Fruit fly (Drosophila melanogaster): ENCODE data around the gene S-Lap2.

Gene S-Lap2

DNA sequence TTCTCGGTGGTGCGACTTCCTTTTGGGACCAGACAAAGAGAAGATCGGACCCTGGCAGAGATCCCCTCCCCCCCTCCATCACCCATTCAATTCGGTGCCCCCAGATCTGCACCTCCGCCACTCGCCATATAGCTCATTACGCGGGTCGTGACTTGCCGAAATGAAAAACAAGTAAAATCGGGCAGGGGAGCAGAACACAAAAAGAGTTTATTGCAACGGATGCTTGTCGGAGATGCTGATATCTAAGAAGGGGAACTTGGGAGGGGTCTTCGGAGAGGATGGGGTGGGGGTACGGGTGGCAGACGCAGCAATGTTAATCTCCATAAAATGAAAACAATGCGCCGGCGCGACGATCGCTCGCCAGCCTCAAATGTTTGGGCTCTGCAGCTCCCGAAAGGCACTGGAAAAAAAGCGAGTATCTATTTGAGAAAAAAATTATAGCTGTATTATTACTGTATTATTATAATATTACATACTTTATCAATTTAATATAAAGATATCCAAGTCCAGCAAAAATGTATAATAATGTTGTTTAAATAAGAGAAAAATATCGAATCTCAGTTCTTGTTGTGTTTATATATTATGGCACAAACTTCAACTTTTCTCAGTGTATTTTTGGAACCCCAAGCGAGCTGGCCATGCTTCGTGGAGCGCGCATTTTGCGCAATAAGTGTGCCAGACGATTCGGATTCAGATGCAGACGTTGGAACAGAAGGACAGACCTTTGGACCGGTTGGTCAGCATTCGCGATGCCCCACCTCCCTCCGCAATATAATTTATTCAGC lies 48.3 kb downstream of the S-Lap2 start:
- TF ChIP-seq CG1621 (tag; optimal IDR thresholded peaks at IDR 0.05) (peak; percentile 70), CG11902 (GFP tag; optimal IDR thresholded peaks at IDR 0.05) (peak; percentile 78), Sox14 (GFP tag; optimal IDR thresholded peaks at IDR 0.05) (peak; percentile 57), Sox15 (GFP tag; optimal IDR thresholded peaks at IDR 0.05) (peak; percentile 71), CG11294 (GFP tag; IDR thresholded peaks at IDR 0.05) (no peak), Smox (GFP tag; optimal IDR thresholded peaks at IDR 0.05) (peak; percentile 77), CG11762 (GFP tag; optimal IDR thresholded peaks at IDR 0.05; ENCODE audit: insufficient read depth) (peak; percentile 83), spab (GFP tag; optimal IDR thresholded peaks at IDR 0.05) (peak; percentile 90), Hr39 (GFP tag; optimal IDR thresholded peaks at IDR 0.05) (peak; percentile 46), CG32006 (GFP tag; optimal IDR thresholded peaks at IDR 0.05) (peak; percentile 71), fd85E (GFP tag; optimal IDR thresholded peaks at IDR 0.05) (peak; percentile 52), CG6163 (GFP tag; IDR thresholded peaks at IDR 0.05) (peak; percentile 86), pdm3 (GFP tag; optimal IDR thresholded peaks at IDR 0.05) (peak; percentile 64), Hr38 (GFP tag; optimal IDR thresholded peaks at IDR 0.05) (no peak), CG6276 (GFP tag; optimal IDR thresholded peaks at IDR 0.05) (peak; percentile 52), Hr4 (GFP tag; optimal IDR thresholded peaks at IDR 0.05) (peak; percentile 35), CG3919 (GFP tag; optimal IDR thresholded peaks at IDR 0.05) (peak; percentile 89), CG34406 (GFP tag; optimal IDR thresholded peaks at IDR 0.05) (peak; percentile 93), Ets96B (tag; optimal IDR thresholded peaks at IDR 0.05) (peak; percentile 94), eg (GFP tag; IDR thresholded peaks at IDR 0.05) (peak; percentile 73), dac (GFP tag; optimal IDR thresholded peaks at IDR 0.05) (no peak), Ets21C (GFP tag; optimal IDR thresholded peaks at IDR 0.05) (peak; percentile 37), CG6808 (GFP tag; optimal IDR thresholded peaks at IDR 0.05) (peak; percentile 94), Met (GFP tag; optimal IDR thresholded peaks at IDR 0.05) (peak; percentile 84), CG6854 (GFP tag; optimal IDR thresholded peaks at IDR 0.05) (peak; percentile 78), CG6792 (GFP tag; optimal IDR thresholded peaks at IDR 0.05) (peak; percentile 88), Lpt (GFP tag; optimal IDR thresholded peaks at IDR 0.05) (peak; percentile 73), lz (GFP tag; optimal IDR thresholded peaks at IDR 0.05) (peak; percentile 65), svp (GFP tag) (peak; percentile 89), CG15336 (GFP tag; IDR thresholded peaks at IDR 0.05) (peak; percentile 79), CG4318 (GFP tag; optimal IDR thresholded peaks at IDR 0.05) (peak; percentile 53), OdsH (GFP tag; optimal IDR thresholded peaks at IDR 0.05) (peak; percentile 87), fd59A (GFP tag; optimal IDR thresholded peaks at IDR 0.05) (peak; percentile 88), ss (GFP tag; optimal IDR thresholded peaks at IDR 0.05) (peak; percentile 91 to 92), net (GFP tag; optimal IDR thresholded peaks at IDR 0.05) (peak; percentile 83), CG3032 (tag; optimal IDR thresholded peaks at IDR 0.05) (peak; percentile 95), Sox102F (GFP tag; optimal IDR thresholded peaks at IDR 0.05) (peak; percentile 85), Gug (GFP tag; IDR thresholded peaks at IDR 0.05) (peak; percentile 69), CG31627 (GFP tag; optimal IDR thresholded peaks at IDR 0.05) (peak; percentile 65), esn (GFP tag; optimal IDR thresholded peaks at IDR 0.05) (peak; percentile 87), Blimp-1 (GFP tag; optimal IDR thresholded peaks at IDR 0.05) (peak; percentile 66), fkh (GFP tag; optimal IDR thresholded peaks at IDR 0.05) (no peak), Eip78C (GFP tag) (peak; percentile 95), topi (GFP tag; optimal IDR thresholded peaks at IDR 0.05) (peak; percentile 74), Eip93F (GFP tag; optimal IDR thresholded peaks at IDR 0.05) (peak; percentile 80), acj6 (GFP tag; optimal IDR thresholded peaks at IDR 0.05) (peak; percentile 88), CG8319 (GFP tag; optimal IDR thresholded peaks at IDR 0.05) (peak; percentile 74), CG8119 (GFP tag; IDR thresholded peaks at IDR 0.05) (peak; percentile 86), achi (GFP tag; optimal IDR thresholded peaks at IDR 0.05) (peak; percentile 92), cyc (GFP tag; optimal IDR thresholded peaks at IDR 0.05) (peak; percentile 60), CG10631 (GFP tag; optimal IDR thresholded peaks at IDR 0.05) (peak; percentile 89)

Measured in whole organism, prepupa.